Fruit fly (Drosophila melanogaster) whole organism, embryonic: Measurements from ENCODE around the gene CG4467.

Experiments
- Atf3 ChIP-seq: fragments of 200-800 bp; sonication (Bioruptor generic); optimal IDR thresholded peaks from 3 replicates; lab custom pipeline; 2016; ENCODE audit warnings: missing biosample characterization, missing genetic modification characterization
- Bdp1 ChIP-seq: fragments of 200-800 bp; sonication (Bioruptor generic); optimal IDR thresholded peaks from 3 replicates; lab custom pipeline; 2016; ENCODE audit warnings: missing biosample characterization, missing genetic modification characterization
- CG1024 ChIP-seq: fragments of 200-800 bp; sonication (Bioruptor generic); IDR thresholded peaks from 2 replicates; pipeline ENCODE4 v1.3.6; 2022; ENCODE audit warnings: missing biosample characterization, missing genetic modification characterization
- CG10959 ChIP-seq: fragments of 200-800 bp; sonication (Bioruptor generic); IDR thresholded peaks from 2 replicates; pipeline ENCODE4 v1.3.6; 2022; ENCODE audit warnings: missing biosample characterization, missing genetic modification characterization
- CG12299 ChIP-seq: fragments of 200-800 bp; sonication (Bioruptor generic); optimal IDR thresholded peaks from 2 replicates; lab custom pipeline; 2018; ENCODE audit warnings: missing biosample characterization, mild to moderate bottlenecking, missing genetic modification characterization
- CG12942 ChIP-seq: fragments of 200-800 bp; sonication (Bioruptor generic); optimal IDR thresholded peaks from 3 replicates; lab custom pipeline; 2016; ENCODE audit warnings: missing biosample characterization, missing genetic modification characterization
- CG14050 ChIP-seq: fragments of 200-800 bp; sonication (Bioruptor generic); IDR thresholded peaks from 3 replicates; pipeline ENCODE4 v1.3.6; 2022; ENCODE audit warnings: missing biosample characterization, missing genetic modification characterization
- CG14667 ChIP-seq: fragments of 200-800 bp; sonication (Bioruptor generic); IDR thresholded peaks from 2 replicates; pipeline ENCODE4 v1.3.6; 2022; ENCODE audit warnings: missing biosample characterization, missing genetic modification characterization
- CG15479 ChIP-seq: fragments of 200-800 bp; sonication (Bioruptor generic); optimal IDR thresholded peaks from 3 replicates; lab custom pipeline; 2019; ENCODE audit warnings: missing biosample characterization, mild to moderate bottlenecking, missing genetic modification characterization, moderate library complexity
- CG17385 ChIP-seq: fragments of 200-800 bp; sonication (Bioruptor generic); optimal IDR thresholded peaks from 3 replicates; lab custom pipeline; 2018; ENCODE audit warnings: missing biosample characterization, mild to moderate bottlenecking, missing genetic modification characterization
- CG17612 ChIP-seq: fragments of 200-800 bp; sonication (Bioruptor generic); IDR thresholded peaks from 2 replicates; pipeline ENCODE4 v1.3.6; 2022; ENCODE audit warnings: missing biosample characterization, missing genetic modification characterization
- CG31365 ChIP-seq: fragments of 200-800 bp; sonication (Bioruptor generic); optimal IDR thresholded peaks from 2 replicates; lab custom pipeline; 2018; ENCODE audit warnings: missing biosample characterization, mild to moderate bottlenecking, missing genetic modification characterization
- CG32532 ChIP-seq: fragments of 200-800 bp; sonication (Bioruptor generic); IDR thresholded peaks from 2 replicates; pipeline ENCODE4 v1.3.6; 2022; ENCODE audit warnings: missing biosample characterization, missing genetic modification characterization
- CG4617 ChIP-seq: fragments of 200-800 bp; sonication (Bioruptor generic); optimal IDR thresholded peaks from 3 replicates; lab custom pipeline; 2016; ENCODE audit warnings: missing biosample characterization, missing genetic modification characterization, borderline replicate concordance
- CG4854 ChIP-seq: fragments of 200-800 bp; sonication (Bioruptor generic); optimal IDR thresholded peaks from 2 replicates; lab custom pipeline; 2016; ENCODE audit warnings: missing biosample characterization, missing genetic modification characterization, inconsistent platforms
- CG7928 ChIP-seq: fragments of 200-800 bp; sonication (Bioruptor generic); optimal IDR thresholded peaks from 2 replicates; lab custom pipeline; 2017; ENCODE audit warnings: missing biosample characterization, mild to moderate bottlenecking, missing genetic modification characterization
- CG7963 ChIP-seq: fragments of 200-800 bp; sonication (Bioruptor generic); IDR thresholded peaks from 3 replicates; pipeline ENCODE4 v1.3.6; 2022; ENCODE audit warnings: missing biosample characterization, missing genetic modification characterization; ENCODE audit not compliant: partially characterized antibody
- CG8290 ChIP-seq, 3 experiments: fragments of 200-800 bp; sonication (Bioruptor generic); optimal IDR thresholded peaks; 2 replicates each; lab custom pipeline; 2016 to 2019; ENCODE audit warnings: missing biosample characterization in 3 of 3, missing genetic modification characterization in 3 of 3, mild to moderate bottlenecking in 2 of 3, moderate library complexity in 1 of 3
- CG8388 ChIP-seq: fragments of 200-800 bp; sonication (Bioruptor generic); optimal IDR thresholded peaks from 2 replicates; lab custom pipeline; 2019; ENCODE audit warnings: missing biosample characterization, mild to moderate bottlenecking, missing genetic modification characterization, moderate library complexity
- CG9215 ChIP-seq: fragments of 200-800 bp; sonication (Bioruptor generic); IDR thresholded peaks from 2 replicates; pipeline ENCODE4 v1.3.6; 2022; ENCODE audit warnings: missing biosample characterization, missing genetic modification characterization
- D ChIP-seq, 2 experiments: fragments of 200-800 bp in 1 of 2; fragments of >200 bp in 1 of 2; sonication (Bioruptor generic) in 1 of 2; optimal IDR thresholded peaks; 2 replicates in 1 of 2; 3 replicates in 1 of 2; lab custom pipeline; 2017; ENCODE audit warnings: mild to moderate bottlenecking in 1 of 2, missing biosample characterization in 1 of 2, missing genetic modification characterization in 1 of 2, missing genetic modification reagents in 1 of 2
- Deaf1 ChIP-seq: fragments of 200-800 bp; optimal IDR thresholded peaks from 3 replicates; lab custom pipeline; 2019; ENCODE audit warnings: missing biosample characterization, mild to moderate bottlenecking, missing genetic modification characterization, moderate library complexity
- Doc2 ChIP-seq: fragments of 200-800 bp; sonication (Bioruptor generic); IDR thresholded peaks from 2 replicates; pipeline ENCODE4 v1.3.6; 2022; ENCODE audit warnings: missing biosample characterization, missing genetic modification characterization
- ERR ChIP-seq: fragments of 200-800 bp; sonication (Bioruptor generic); optimal IDR thresholded peaks from 2 replicates; lab custom pipeline; 2016; ENCODE audit warnings: missing biosample characterization, missing genetic modification characterization
- Eip74EF ChIP-seq, 2 experiments: fragments of 200-800 bp in 1 of 2; fragments of >200 bp in 1 of 2; sonication (Bioruptor generic) in 1 of 2; optimal IDR thresholded peaks; 2 replicates each; lab custom pipeline; 2017 to 2019; ENCODE audit warnings: missing biosample characterization in 2 of 2, missing genetic modification characterization in 2 of 2, mild to moderate bottlenecking in 1 of 2, moderate library complexity in 1 of 2
- Elba2 ChIP-seq: fragments of 200-800 bp; sonication (Bioruptor generic); optimal IDR thresholded peaks from 3 replicates; lab custom pipeline; 2016; ENCODE audit warnings: missing biosample characterization, missing genetic modification characterization
- Ets97D ChIP-seq: fragments of 200-800 bp; sonication (Bioruptor generic); optimal IDR thresholded peaks from 3 replicates; lab custom pipeline; 2016; ENCODE audit warnings: missing biosample characterization, missing genetic modification characterization
- HLH4C ChIP-seq: fragments of 200-800 bp; sonication (Bioruptor generic); IDR thresholded peaks from 3 replicates; pipeline ENCODE4 v1.3.6; 2022; ENCODE audit warnings: missing biosample characterization, missing genetic modification characterization; ENCODE audit not compliant: partially characterized antibody
- Hey ChIP-seq: fragments of 200-800 bp; sonication (Bioruptor generic); optimal IDR thresholded peaks from 3 replicates; lab custom pipeline; 2018; ENCODE audit warnings: missing biosample characterization, mild to moderate bottlenecking, missing genetic modification characterization
- Hr39 ChIP-seq: fragments of >200 bp; optimal IDR thresholded peaks from 2 replicates; lab custom pipeline; 2017
- Med ChIP-seq: fragments of 200-800 bp; sonication (Bioruptor generic); peaks from one replicate; lab custom pipeline; 2016; ENCODE audit warnings: missing biosample characterization, missing genetic modification characterization, mild to moderate bottlenecking, inconsistent platforms, moderate library complexity
- Vsx1 ChIP-seq: fragments of 200-800 bp; sonication (Bioruptor generic); optimal IDR thresholded peaks from 2 replicates; lab custom pipeline; 2017; ENCODE audit warnings: missing biosample characterization, mild to moderate bottlenecking, missing genetic modification characterization, missing genetic modification reagents
- Xrp1 ChIP-seq: fragments of 200-800 bp; sonication (Bioruptor generic); IDR thresholded peaks from 2 replicates; pipeline ENCODE4 v1.3.6; 2022; ENCODE audit warnings: missing biosample characterization, missing genetic modification characterization
- ab ChIP-seq: fragments of 200-800 bp; sonication (Bioruptor generic); optimal IDR thresholded peaks from 2 replicates; lab custom pipeline; 2016; ENCODE audit warnings: missing biosample characterization, missing genetic modification characterization
- abd-A ChIP-seq: fragments of 200-800 bp; sonication (Bioruptor generic); optimal IDR thresholded peaks from 3 replicates; lab custom pipeline; 2019; ENCODE audit warnings: missing biosample characterization, mild to moderate bottlenecking, missing genetic modification characterization, moderate library complexity
- ci ChIP-seq: fragments of 200-800 bp; sonication (Bioruptor generic); IDR thresholded peaks from 3 replicates; pipeline ENCODE4 v1.3.6; 2022; ENCODE audit warnings: missing biosample characterization, missing genetic modification characterization
- crc ChIP-seq: fragments of 200-800 bp; sonication (Bioruptor generic); optimal IDR thresholded peaks from 2 replicates; lab custom pipeline; 2016; ENCODE audit warnings: missing biosample characterization, missing genetic modification characterization
- dati ChIP-seq: fragments of 200-800 bp; sonication (Bioruptor generic); IDR thresholded peaks from 2 replicates; pipeline ENCODE4 v1.3.6; 2022; ENCODE audit warnings: missing biosample characterization, missing genetic modification characterization
- dmrt11E ChIP-seq: fragments of 200-800 bp; sonication (Bioruptor generic); optimal IDR thresholded peaks from 3 replicates; lab custom pipeline; 2018; ENCODE audit warnings: missing biosample characterization, mild to moderate bottlenecking, missing genetic modification characterization, moderate library complexity
- en ChIP-seq: fragments of 200-800 bp; sonication (Bioruptor generic); optimal IDR thresholded peaks from 2 replicates; lab custom pipeline; 2016; ENCODE audit warnings: missing biosample characterization, missing genetic modification characterization
- fd96Cb ChIP-seq: fragments of 200-800 bp; sonication (Bioruptor generic); optimal IDR thresholded peaks from 2 replicates; lab custom pipeline; 2018; ENCODE audit warnings: missing biosample characterization, mild to moderate bottlenecking, missing genetic modification characterization, moderate library complexity
- fu2 ChIP-seq: fragments of 200-800 bp; sonication (Bioruptor generic); optimal IDR thresholded peaks from 2 replicates; lab custom pipeline; 2016; ENCODE audit warnings: missing biosample characterization, missing genetic modification characterization
- grn ChIP-seq: fragments of 200-800 bp; sonication (Bioruptor generic); optimal IDR thresholded peaks from 3 replicates; lab custom pipeline; 2017; ENCODE audit warnings: missing biosample characterization, missing genetic modification characterization
- gsb ChIP-seq: fragments of 200-800 bp; sonication (Bioruptor generic); IDR thresholded peaks from 2 replicates; pipeline ENCODE4 v1.3.6; 2022; ENCODE audit warnings: missing biosample characterization, missing genetic modification characterization
- jumu ChIP-seq: fragments of 200-800 bp; sonication (Bioruptor generic); optimal IDR thresholded peaks from 3 replicates; lab custom pipeline; 2016; ENCODE audit warnings: missing biosample characterization, missing genetic modification characterization
- klu ChIP-seq: fragments of 200-800 bp; sonication (Bioruptor generic); IDR thresholded peaks from 2 replicates; pipeline ENCODE4 v1.3.6; 2022; ENCODE audit warnings: missing biosample characterization, missing genetic modification characterization
- sisA ChIP-seq: fragments of 200-800 bp; sonication (Bioruptor generic); IDR thresholded peaks from 2 replicates; pipeline ENCODE4 v1.3.6; 2022; ENCODE audit warnings: missing biosample characterization, missing genetic modification characterization
- trh ChIP-seq: fragments of 200-800 bp; sonication (Bioruptor generic); optimal IDR thresholded peaks from 2 replicates; lab custom pipeline; 2016; ENCODE audit warnings: missing biosample characterization, missing genetic modification characterization
- twi ChIP-seq: fragments of 200-800 bp; optimal IDR thresholded peaks from 2 replicates; lab custom pipeline; 2019; ENCODE audit warnings: missing biosample characterization, mild to moderate bottlenecking, missing genetic modification characterization, moderate library complexity
- zf30C ChIP-seq: fragments of 200-800 bp; sonication (Bioruptor generic); optimal IDR thresholded peaks from 3 replicates; lab custom pipeline; 2018; ENCODE audit warnings: missing biosample characterization, mild to moderate bottlenecking, missing genetic modification characterization

The CG4467 gene

dm6 chr3R:23214603-23215433, 33.9 kb downstream of the CG4467 start (continued):
- TF ChIP-seq abd-A (tag; lab: Kevin White, UChicago) (peak; percentile 83), Hey (tag; lab: Kevin White, UChicago) (peak; percentile 78), CG32532 (GFP tag; lab: Robert Waterston, UW) (no peak), CG8290 (GFP tag; optimal IDR thresholded peaks at IDR 0.05; lab: Kevin White, UChicago) (no peak), CG8290 (tag; optimal IDR thresholded peaks at IDR 0.05; lab: Kevin White, UChicago) (peak in 1 of 2 experiments; percentile 70), CG31365 (tag; lab: Kevin White, UChicago) (peak; percentile 13), CG15479 (no peak), CG12942 (GFP tag; lab: Kevin White, UChicago) (no peak), twi (tag; lab: Kevin White, UChicago) (no peak), ERR (GFP tag; lab: Kevin White, UChicago) (no peak), dati (GFP tag; lab: Robert Waterston, UW) (no peak), Eip74EF (GFP tag; optimal IDR thresholded peaks at IDR 0.05; lab: Kevin White, UChicago) (peak in 1 of 2 experiments; percentile 13), Hr39 (lab: Kevin White, UChicago) (no peak), CG17385 (GFP tag; lab: Kevin White, UChicago) (no peak), Bdp1 (GFP tag; lab: Kevin White, UChicago) (no peak), crc (GFP tag; lab: Kevin White, UChicago) (no peak), Doc2 (GFP tag; lab: Robert Waterston, UW) (no peak), CG14050 (GFP tag; lab: Robert Waterston, UW) (no peak), CG4854 (GFP tag; lab: Kevin White, UChicago) (no peak), grn (GFP tag; lab: Kevin White, UChicago) (peak; percentile 94), CG7963 (GFP tag; lab: Robert Waterston, UW) (no peak), CG4617 (GFP tag; lab: Kevin White, UChicago) (no peak), gsb (GFP tag; lab: Robert Waterston, UW) (no peak), sisA (no peak), trh (GFP tag; lab: Kevin White, UChicago) (no peak), ci (no peak), fd96Cb (tag; lab: Kevin White, UChicago) (no peak), CG8388 (GFP tag; lab: Kevin White, UChicago) (no peak), Xrp1 (GFP tag; lab: Robert Waterston, UW) (no peak), fu2 (no peak), HLH4C (GFP tag; lab: Robert Waterston, UW) (peak; percentile 62), Atf3 (GFP tag; lab: Kevin White, UChicago) (no peak), Vsx1 (GFP tag; lab: Kevin White, UChicago) (peak; percentile 53), zf30C (GFP tag; lab: Kevin White, UChicago) (no peak), CG1024 (GFP tag; lab: Robert Waterston, UW) (no peak), CG7928 (GFP tag; lab: Kevin White, UChicago) (no peak), klu (GFP tag; lab: Robert Waterston, UW) (no peak), Deaf1 (tag; lab: Kevin White, UChicago) (no peak), CG12299 (tag; lab: Kevin White, UChicago) (no peak), ab (GFP tag; lab: Kevin White, UChicago) (no peak), CG9215 (GFP tag; lab: Robert Waterston, UW) (no peak), Elba2 (GFP tag; lab: Kevin White, UChicago) (no peak), CG10959 (no peak), dmrt11E (tag; lab: Kevin White, UChicago) (no peak), en (GFP tag; lab: Kevin White, UChicago) (no peak), CG17612 (no peak), Med (GFP tag; lab: Kevin White, UChicago) (peak; percentile 74), D (optimal IDR thresholded peaks at IDR 0.05; lab: Kevin White, UChicago) (no peak), D (GFP tag; optimal IDR thresholded peaks at IDR 0.05; lab: Kevin White, UChicago) (no peak), Ets97D (GFP tag; lab: Kevin White, UChicago) (peak; percentile 57), jumu (GFP tag; lab: Kevin White, UChicago) (no peak), CG14667 (no peak)
